Fruit fly (Drosophila melanogaster) whole organism, wandering third instar larva: ENCODE data around the gene Trpml.

ENCODE experiments used
- Abd-B ChIP-seq: fragments of >200 bp; optimal IDR thresholded peaks from 2 replicates; lab custom pipeline; 2017; ENCODE audit warnings: missing biosample characterization, missing genetic modification characterization
- CG32264 ChIP-seq: fragments of 200-800 bp; sonication (Bioruptor generic); optimal IDR thresholded peaks from 2 replicates; lab custom pipeline; 2016; ENCODE audit warnings: missing biosample characterization, missing genetic modification characterization
- CG9705 ChIP-seq: fragments of 200-800 bp; sonication (Bioruptor generic); optimal IDR thresholded peaks from 2 replicates; lab custom pipeline; 2018; ENCODE audit warnings: missing biosample characterization, mild to moderate bottlenecking, missing genetic modification characterization
- CrebA ChIP-seq: fragments of 200-800 bp; sonication (Bioruptor generic); optimal IDR thresholded peaks from 2 replicates; lab custom pipeline; 2016; ENCODE audit warnings: missing biosample characterization, mild to moderate bottlenecking, missing genetic modification characterization, borderline replicate concordance
- Dfd ChIP-seq: fragments of >200 bp; optimal IDR thresholded peaks from 2 replicates; lab custom pipeline; 2017; ENCODE audit warnings: missing biosample characterization, missing genetic modification characterization
- Dif ChIP-seq: fragments of 200-275, 200-300 bp; sonication (Bioruptor generic); optimal IDR thresholded peaks from 2 replicates; lab custom pipeline; 2018; ENCODE audit warnings: missing biosample characterization, missing genetic modification characterization; ENCODE audit not compliant: partially characterized antibody
- GATAd ChIP-seq: sonication (Bioruptor generic); optimal IDR thresholded peaks from 2 replicates; lab custom pipeline; 2016; ENCODE audit warnings: missing biosample characterization, missing genetic modification characterization
- HLH106 ChIP-seq: fragments of 200-800 bp; optimal IDR thresholded peaks from 3 replicates; lab custom pipeline; 2019; ENCODE audit warnings: missing biosample characterization, mild to moderate bottlenecking, missing genetic modification characterization, moderate library complexity
- Hnf4 ChIP-seq: fragments of 200-800 bp; sonication (Bioruptor generic); optimal IDR thresholded peaks from 2 replicates; lab custom pipeline; 2016; ENCODE audit warnings: missing biosample characterization, mild to moderate bottlenecking, missing genetic modification characterization
- Hr78 ChIP-seq: fragments of >200 bp; optimal IDR thresholded peaks from 2 replicates; lab custom pipeline; 2017; ENCODE audit warnings: missing biosample characterization, missing genetic modification characterization
- Hr83 ChIP-seq: fragments of 200-300 bp; sonication (Bioruptor generic); optimal IDR thresholded peaks from 2 replicates; lab custom pipeline; 2016; ENCODE audit warnings: missing biosample characterization, mild to moderate bottlenecking, missing genetic modification characterization, moderate library complexity; ENCODE audit not compliant: poor library complexity, severe bottlenecking
- Jra ChIP-seq: sonication (Bioruptor generic); optimal IDR thresholded peaks from 2 replicates; lab custom pipeline; 2016; ENCODE audit warnings: missing biosample characterization, missing genetic modification characterization
- Mio ChIP-seq: sonication (Bioruptor generic); optimal IDR thresholded peaks from 2 replicates; lab custom pipeline; 2016; ENCODE audit warnings: missing biosample characterization, missing genetic modification characterization
- Myc ChIP-seq: fragments of >200 bp; optimal IDR thresholded peaks from 2 replicates; lab custom pipeline; 2017
- N ChIP-seq: fragments of >200 bp; optimal IDR thresholded peaks from 2 replicates; lab custom pipeline; 2018; ENCODE audit warnings: missing biosample characterization, missing external identifiers, missing genetic modification characterization
- OdsH ChIP-seq: fragments of 200-800 bp; sonication (Bioruptor generic); optimal IDR thresholded peaks from 2 replicates; lab custom pipeline; 2016; ENCODE audit warnings: missing biosample characterization, mild to moderate bottlenecking, missing genetic modification characterization
- Rel ChIP-seq, 2 experiments: fragments of 200-800 bp; sonication (Bioruptor generic) in 1 of 2; optimal IDR thresholded peaks; 2 replicates in 1 of 2; 3 replicates in 1 of 2; lab custom pipeline; 2016 to 2019; ENCODE audit warnings: mild to moderate bottlenecking in 2 of 2, missing biosample characterization in 2 of 2, missing genetic modification characterization in 2 of 2, moderate library complexity in 1 of 2
- Sp1 ChIP-seq: fragments of 200-800 bp; sonication (Bioruptor generic); optimal IDR thresholded peaks from 3 replicates; lab custom pipeline; 2019; ENCODE audit warnings: missing biosample characterization, mild to moderate bottlenecking, missing genetic modification characterization, moderate library complexity
- Vsx2 ChIP-seq: fragments of 200-300, 225-300 bp; sonication (Bioruptor generic); optimal IDR thresholded peaks from 2 replicates; lab custom pipeline; 2018; ENCODE audit warnings: missing biosample characterization, missing genetic modification characterization; ENCODE audit not compliant: partially characterized antibody
- br ChIP-seq: fragments of 200-800 bp; sonication (Bioruptor generic); optimal IDR thresholded peaks from 2 replicates; lab custom pipeline; 2016; ENCODE audit warnings: missing biosample characterization, missing genetic modification characterization
- brk ChIP-seq: fragments of 200-800 bp; sonication (Bioruptor generic); optimal IDR thresholded peaks from 2 replicates; lab custom pipeline; 2016; ENCODE audit warnings: missing biosample characterization, mild to moderate bottlenecking, missing genetic modification characterization
- dl ChIP-seq, 2 experiments: fragments of 175-275, 200-275 bp in 1 of 2; fragments of 200-275 bp in 1 of 2; sonication (Bioruptor generic); optimal IDR thresholded peaks; lab custom pipeline; 2018; ENCODE audit warnings: mild to moderate bottlenecking in 2 of 2, missing biosample characterization in 2 of 2, missing genetic modification characterization in 2 of 2, moderate library complexity in 2 of 2; ENCODE audit not compliant: partially characterized antibody in 2 of 2, insufficient read depth in 1 of 2
- dmrt93B ChIP-seq: fragments of 200-800 bp; sonication (Bioruptor generic); optimal IDR thresholded peaks from 2 replicates; lab custom pipeline; 2018; ENCODE audit warnings: missing biosample characterization, mild to moderate bottlenecking, missing genetic modification characterization
- dsf ChIP-seq: sonication (Bioruptor generic); optimal IDR thresholded peaks from 2 replicates; lab custom pipeline; 2016; ENCODE audit warnings: missing biosample characterization, missing genetic modification characterization, borderline replicate concordance
- ey ChIP-seq: fragments of 200-800 bp; sonication (Bioruptor generic); optimal IDR thresholded peaks from 2 replicates; lab custom pipeline; 2016; ENCODE audit warnings: missing biosample characterization, missing genetic modification characterization
- foxo ChIP-seq, 2 experiments: fragments of 200-800 bp; sonication (Bioruptor generic); optimal IDR thresholded peaks; 2 replicates in 1 of 2; 3 replicates in 1 of 2; lab custom pipeline; 2016 to 2017; ENCODE audit warnings: missing biosample characterization in 2 of 2, missing genetic modification characterization in 2 of 2
- fru ChIP-seq: fragments of 200-800 bp; sonication (Bioruptor generic); optimal IDR thresholded peaks from 3 replicates; lab custom pipeline; 2016; ENCODE audit warnings: missing biosample characterization, mild to moderate bottlenecking, missing genetic modification characterization
- h ChIP-seq: fragments of 200-800 bp; sonication (Bioruptor generic); optimal IDR thresholded peaks from 3 replicates; lab custom pipeline; 2016; ENCODE audit warnings: missing biosample characterization, mild to moderate bottlenecking, missing genetic modification characterization
- lola ChIP-seq: fragments of >200 bp; optimal IDR thresholded peaks from 2 replicates; lab custom pipeline; 2017; ENCODE audit warnings: missing biosample characterization, missing genetic modification characterization
- pan ChIP-seq: fragments of >200 bp; optimal IDR thresholded peaks from 2 replicates; lab custom pipeline; 2017
- psq ChIP-seq: fragments of 200-800 bp; sonication (Bioruptor generic); optimal IDR thresholded peaks from 3 replicates; lab custom pipeline; 2017; ENCODE audit warnings: missing biosample characterization, mild to moderate bottlenecking, missing genetic modification characterization, moderate library complexity
- rgr ChIP-seq: fragments of 200-800 bp; sonication (Bioruptor generic); optimal IDR thresholded peaks from 3 replicates; lab custom pipeline; 2016; ENCODE audit warnings: missing biosample characterization, mild to moderate bottlenecking, missing genetic modification characterization
- sage ChIP-seq: fragments of 200-800 bp; sonication (Bioruptor generic); optimal IDR thresholded peaks from 2 replicates; lab custom pipeline; 2016; ENCODE audit warnings: missing biosample characterization, mild to moderate bottlenecking, missing genetic modification characterization
- sv ChIP-seq: fragments of 200-800 bp; sonication (Bioruptor generic); optimal IDR thresholded peaks from 3 replicates; lab custom pipeline; 2016; ENCODE audit warnings: missing biosample characterization, missing genetic modification characterization
- usp ChIP-seq: fragments of >200 bp; optimal IDR thresholded peaks from 2 replicates; lab custom pipeline; 2017; ENCODE audit warnings: missing biosample characterization, missing genetic modification characterization
- woc ChIP-seq: sonication (Bioruptor generic); optimal IDR thresholded peaks from 2 replicates; lab custom pipeline; 2016; ENCODE audit warnings: missing biosample characterization, mild to moderate bottlenecking, missing genetic modification characterization

The Trpml gene

DNA sequence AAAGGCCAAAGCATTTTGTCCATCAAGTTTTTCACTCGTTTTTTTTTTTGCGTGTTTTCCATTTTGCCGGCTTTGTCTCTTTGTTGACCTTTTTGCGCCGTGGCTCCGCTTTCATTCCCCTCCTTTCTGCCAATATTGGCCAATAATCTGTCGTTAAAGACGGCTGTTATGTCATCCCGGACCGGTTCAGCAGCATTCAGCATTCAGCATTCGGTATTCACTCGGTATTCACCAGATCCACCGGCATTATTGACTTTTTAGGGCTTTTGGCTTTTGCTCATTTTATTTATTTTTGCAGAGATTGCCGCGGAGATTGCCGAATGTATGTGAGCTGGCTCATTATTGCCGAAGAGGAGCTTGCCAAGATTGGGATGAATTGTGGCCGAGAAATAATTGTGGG is 14.8 kb downstream of the Trpml start (continued):
- TF ChIP-seq Abd-B: no peak

- TF ChIP-seq sage: no peak
- TF ChIP-seq Vsx2: no peak
- TF ChIP-seq pan (lab: Kevin White, UChicago): no peak
- no peak for TF ChIP-seq dl (GFP tag; optimal IDR thresholded peaks at IDR 0.05; lab: Kevin White, UChicago; ENCODE audit: insufficient read depth in 1 of 2, partially characterized antibody in 2 of 2)
- no peak for TF ChIP-seq Hr78 (GFP tag; lab: Kevin White, UChicago)
- TF ChIP-seq brk: no peak
- TF ChIP-seq Rel (GFP tag; optimal IDR thresholded peaks at IDR 0.05; lab: Kevin White, UChicago): no peak
- no peak for TF ChIP-seq Rel (tag; optimal IDR thresholded peaks at IDR 0.05; lab: Kevin White, UChicago)
- no peak for TF ChIP-seq h
- TF ChIP-seq Hr83: no peak
- TF ChIP-seq Mio: no peak
- no peak for TF ChIP-seq rgr (GFP tag; lab: Kevin White, UChicago)
- no peak for TF ChIP-seq Hnf4 (GFP tag; lab: Kevin White, UChicago)
- no peak for TF ChIP-seq Jra (GFP tag; lab: Kevin White, UChicago)
- TF ChIP-seq Dfd (GFP tag; lab: Kevin White, UChicago): no peak
- no peak for TF ChIP-seq psq
- no peak for TF ChIP-seq CG9705 (GFP tag; lab: Kevin White, UChicago)
- TF ChIP-seq CrebA (GFP tag; lab: Kevin White, UChicago): no peak
- no peak for TF ChIP-seq Dif
- no peak for TF ChIP-seq foxo (GFP tag; optimal IDR thresholded peaks at IDR 0.05; lab: Kevin White, UChicago)
- TF ChIP-seq Sp1 (GFP tag; lab: Kevin White, UChicago): no peak
- TF ChIP-seq, all 38 proteins: peak for 0
These were observed 16.5 kb downstream of the Trpml start for dm6 chr3L:19701662-19702061.

DNA sequence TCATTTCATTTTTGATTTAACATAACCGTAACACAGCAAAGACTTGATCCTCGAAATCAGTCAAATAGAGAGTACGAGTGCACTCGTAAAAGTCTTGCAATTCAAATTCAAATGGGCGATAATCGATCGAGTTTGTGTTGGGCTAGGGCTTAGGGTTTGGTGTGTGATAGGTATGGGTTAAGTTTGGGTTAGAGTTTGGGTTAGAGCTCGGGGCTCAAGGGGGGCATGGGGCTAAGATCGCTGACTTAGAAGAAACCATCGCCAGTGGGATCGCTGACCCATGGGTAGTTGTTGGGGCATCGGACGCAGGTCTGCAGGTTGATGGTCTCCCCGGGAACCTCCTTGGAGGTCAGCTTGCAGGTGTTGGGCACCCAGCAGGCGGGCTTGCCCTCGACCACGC is 17.0 kb downstream of the Trpml start:
- TF ChIP-seq pan (lab: Kevin White, UChicago) (no peak), lola (GFP tag; lab: Kevin White, UChicago) (no peak), Vsx2 (no peak), Rel (GFP tag; optimal IDR thresholded peaks at IDR 0.05; lab: Kevin White, UChicago) (no peak), Rel (tag; optimal IDR thresholded peaks at IDR 0.05; lab: Kevin White, UChicago) (no peak), Sp1 (GFP tag; lab: Kevin White, UChicago) (no peak), Dif (no peak), h (no peak)

dm6 chr3L:19700463-19700862 is 17.7 kb downstream of the Trpml start:
- TF ChIP-seq pan (lab: Kevin White, UChicago) (no peak), woc (no peak), dl (GFP tag; optimal IDR thresholded peaks at IDR 0.05; lab: Kevin White, UChicago; ENCODE audit: insufficient read depth in 1 of 2, partially characterized antibody in 2 of 2) (no peak), Dfd (GFP tag; lab: Kevin White, UChicago) (no peak), br (GFP tag; lab: Kevin White, UChicago) (no peak), psq (no peak), Hnf4 (GFP tag; lab: Kevin White, UChicago) (no peak), Jra (GFP tag; lab: Kevin White, UChicago) (no peak), Hr83 (no peak), CrebA (GFP tag; lab: Kevin White, UChicago) (no peak)

DNA sequence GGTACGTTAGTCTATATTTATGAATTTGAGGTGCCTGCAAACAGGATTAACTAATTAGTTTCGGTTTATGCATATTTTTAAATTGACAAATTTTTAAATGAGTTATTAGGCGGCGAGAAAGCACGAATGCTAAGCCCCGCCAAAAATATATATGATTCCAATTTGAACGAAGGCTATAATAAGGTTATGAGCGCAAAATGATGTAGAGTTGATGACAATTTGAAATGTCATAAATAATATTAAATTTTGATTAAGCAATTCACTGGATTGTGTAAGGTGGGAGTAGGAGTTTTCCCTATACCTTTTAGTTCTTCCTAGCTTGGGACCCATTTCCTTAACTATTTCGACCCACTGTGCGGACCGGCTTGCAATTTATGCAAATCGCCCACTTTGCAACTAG is 18.5 kb downstream of the Trpml start:
- TF ChIP-seq Dfd (GFP tag; lab: Kevin White, UChicago) (no peak), ey (GFP tag; lab: Kevin White, UChicago) (no peak), pan (lab: Kevin White, UChicago) (no peak), Mio (no peak), usp (GFP tag; lab: Kevin White, UChicago) (no peak), woc (no peak), dsf (no peak), Abd-B (no peak), lola (GFP tag; lab: Kevin White, UChicago) (no peak), Vsx2 (no peak), sage (no peak), psq (no peak), fru (GFP tag; lab: Kevin White, UChicago) (peak; percentile 11), Myc (no peak), CG9705 (GFP tag; lab: Kevin White, UChicago) (no peak), Sp1 (GFP tag; lab: Kevin White, UChicago) (no peak), OdsH (no peak), HLH106 (tag; lab: Kevin White, UChicago) (no peak), CG32264 (no peak), Rel (GFP tag; optimal IDR thresholded peaks at IDR 0.05; lab: Kevin White, UChicago) (no peak), Rel (tag; optimal IDR thresholded peaks at IDR 0.05; lab: Kevin White, UChicago) (no peak), dmrt93B (GFP tag; lab: Kevin White, UChicago) (no peak), GATAd (no peak), rgr (GFP tag; lab: Kevin White, UChicago) (peak; percentile 16), N (no peak), sv (GFP tag; lab: Kevin White, UChicago) (peak; percentile 14), Dif (no peak), CrebA (GFP tag; lab: Kevin White, UChicago) (no peak), Hr83 (no peak), dl (GFP tag; optimal IDR thresholded peaks at IDR 0.05; lab: Kevin White, UChicago; ENCODE audit: insufficient read depth in 1 of 2, partially characterized antibody in 2 of 2) (no peak), h (peak; percentile 25), br (GFP tag; lab: Kevin White, UChicago) (no peak), foxo (GFP tag; optimal IDR thresholded peaks at IDR 0.05; lab: Kevin White, UChicago) (peak in 1 of 2 experiments; percentile 35)
